Fruit fly (Drosophila melanogaster): ENCODE data around the gene Lsd-2.

Lsd-2 gene

DNA sequence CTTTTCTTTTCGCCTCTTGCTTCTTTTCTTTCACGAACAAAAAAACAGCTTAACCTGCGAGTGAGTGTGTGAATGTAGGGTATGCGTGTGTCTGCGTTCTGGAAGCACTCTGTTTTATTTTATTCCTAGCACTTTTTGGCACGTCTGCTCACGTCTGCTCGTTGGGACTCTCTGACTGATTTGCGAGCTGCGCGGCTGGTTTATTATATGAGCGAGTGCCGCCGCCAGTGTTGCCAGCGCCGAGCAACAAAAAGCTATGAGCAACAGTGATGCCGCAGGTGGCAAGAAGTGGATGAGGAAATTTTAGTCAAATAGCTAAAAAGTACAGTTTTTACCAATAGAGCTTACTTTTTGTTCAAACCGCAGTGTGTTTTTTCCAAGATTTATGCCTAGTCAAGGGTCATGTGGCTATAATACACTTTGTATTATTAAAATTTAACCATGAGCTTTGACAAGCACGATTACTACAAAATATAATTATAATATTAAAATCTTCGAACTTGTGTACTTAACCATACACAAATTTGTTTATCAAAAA, at the start of gene Lsd-2:
Gene Lsd-2, minus strand, starts transcription at position 183 of the 538 bp plus-strand sequence.
- TF ChIP-seq usp (GFP tag; optimal IDR thresholded peaks at IDR 0.05) (no peak), EcR (GFP tag; optimal IDR thresholded peaks at IDR 0.05) (no peak), Dll (optimal IDR thresholded peaks at IDR 0.05) (no peak), CG8478 (optimal IDR thresholded peaks at IDR 0.05) (no peak), pan (optimal IDR thresholded peaks at IDR 0.05) (no peak), psq (optimal IDR thresholded peaks at IDR 0.05) (no peak)

DNA sequence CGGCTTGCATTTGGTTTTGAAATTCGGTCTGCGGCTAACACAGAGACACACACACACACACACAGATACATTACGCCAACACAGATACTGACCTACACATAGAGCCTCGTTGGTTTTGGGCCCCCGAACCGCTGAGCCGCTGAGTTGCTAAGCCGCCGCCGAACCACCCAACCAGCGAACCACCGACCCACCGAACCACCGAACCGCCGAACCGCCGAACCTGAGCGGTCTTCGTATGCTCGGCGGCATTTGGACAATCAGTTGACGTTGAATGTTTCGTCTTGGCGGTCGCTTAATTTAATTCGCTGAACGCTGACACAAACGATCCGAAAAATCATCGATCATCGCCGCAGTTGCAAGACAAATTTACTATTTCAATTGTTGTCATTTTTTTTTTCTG, 49.5 kb upstream of the Lsd-2 start, which contains the start of gene drd:
Gene drd, plus strand, starts transcription at position 258 of the 400 bp plus-strand sequence.
- TF ChIP-seq psq (optimal IDR thresholded peaks at IDR 0.05) = no peak

DNA sequence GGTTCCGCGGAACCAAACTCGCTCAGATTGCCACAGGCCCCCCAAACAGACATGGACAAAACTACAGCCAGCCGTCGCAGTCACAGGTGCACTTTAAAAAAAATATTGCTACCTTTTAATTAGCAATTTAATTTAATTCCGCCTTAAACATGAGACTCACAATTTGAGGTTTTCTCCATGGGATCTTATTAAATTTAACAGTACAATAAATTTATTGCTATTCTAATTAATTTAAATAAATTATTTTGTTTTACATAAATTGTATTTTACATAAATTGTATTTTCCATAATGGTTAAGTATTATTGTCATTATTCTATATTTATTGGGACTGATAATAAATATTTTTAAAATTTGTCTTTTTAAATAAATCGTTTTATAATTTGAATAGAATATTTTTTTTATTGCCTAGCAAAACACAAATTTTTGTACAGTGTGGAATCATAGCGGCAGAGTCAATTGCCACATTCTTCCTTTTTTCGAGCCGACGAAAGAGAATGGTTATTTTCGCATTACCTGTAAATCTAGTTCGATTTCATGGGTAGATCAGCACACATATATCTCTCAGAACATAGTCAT, 47.5 kb upstream of the Lsd-2 start:
- TF ChIP-seq CG8478 (optimal IDR thresholded peaks at IDR 0.05) (no peak), pan (optimal IDR thresholded peaks at IDR 0.05) (no peak), psq (optimal IDR thresholded peaks at IDR 0.05) (no peak), EcR (GFP tag; optimal IDR thresholded peaks at IDR 0.05) (no peak), Dll (optimal IDR thresholded peaks at IDR 0.05) (no peak), usp (GFP tag; optimal IDR thresholded peaks at IDR 0.05) (no peak)

DNA sequence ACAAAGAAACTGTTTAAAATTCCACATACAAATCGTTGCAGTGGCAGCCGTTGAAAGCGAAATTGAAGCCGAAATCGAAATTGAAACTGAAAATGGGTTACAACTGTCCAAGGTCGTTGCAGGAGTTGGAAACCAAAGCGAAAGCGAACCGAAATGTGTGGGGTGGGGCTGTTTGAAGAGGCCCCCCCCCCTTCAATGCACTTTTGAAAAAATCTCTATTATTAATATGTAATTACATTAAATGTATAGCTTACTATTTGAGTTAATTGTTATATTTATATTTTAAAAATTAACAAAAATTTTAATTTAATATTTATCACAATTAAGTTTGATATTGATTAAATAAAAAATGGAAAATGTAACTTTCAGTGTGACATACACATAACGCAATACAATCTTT, 45.7 kb upstream of the Lsd-2 start:
- no peak for TF ChIP-seq EcR (GFP tag; optimal IDR thresholded peaks at IDR 0.05)
- no peak for TF ChIP-seq Dll (optimal IDR thresholded peaks at IDR 0.05)
- TF ChIP-seq pan (optimal IDR thresholded peaks at IDR 0.05) = no peak
- TF ChIP-seq psq (optimal IDR thresholded peaks at IDR 0.05) = no peak
- no peak for TF ChIP-seq CG8478 (optimal IDR thresholded peaks at IDR 0.05)
- no peak for TF ChIP-seq usp (GFP tag; optimal IDR thresholded peaks at IDR 0.05)

DNA sequence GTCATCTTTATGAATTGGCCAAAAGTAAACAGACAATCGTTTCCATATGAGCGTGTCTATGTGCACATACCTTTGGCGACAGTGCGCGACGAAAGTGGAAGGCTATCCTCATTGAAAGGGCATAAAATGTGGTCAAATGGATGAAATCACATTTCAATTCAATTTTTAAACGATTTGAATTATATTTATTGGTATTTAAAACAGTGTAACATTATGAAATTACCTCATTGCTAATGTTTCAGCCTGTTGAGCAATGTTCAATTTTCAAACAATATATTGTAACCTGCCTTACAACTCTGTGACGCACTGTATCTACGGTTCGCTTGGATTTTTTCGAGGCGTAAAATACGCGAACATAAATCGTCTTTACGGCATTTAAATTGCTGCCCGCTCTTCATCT, 44.1 kb upstream of the Lsd-2 start:
- no peak for TF ChIP-seq psq (optimal IDR thresholded peaks at IDR 0.05)
- no peak for TF ChIP-seq Dll (optimal IDR thresholded peaks at IDR 0.05)

DNA sequence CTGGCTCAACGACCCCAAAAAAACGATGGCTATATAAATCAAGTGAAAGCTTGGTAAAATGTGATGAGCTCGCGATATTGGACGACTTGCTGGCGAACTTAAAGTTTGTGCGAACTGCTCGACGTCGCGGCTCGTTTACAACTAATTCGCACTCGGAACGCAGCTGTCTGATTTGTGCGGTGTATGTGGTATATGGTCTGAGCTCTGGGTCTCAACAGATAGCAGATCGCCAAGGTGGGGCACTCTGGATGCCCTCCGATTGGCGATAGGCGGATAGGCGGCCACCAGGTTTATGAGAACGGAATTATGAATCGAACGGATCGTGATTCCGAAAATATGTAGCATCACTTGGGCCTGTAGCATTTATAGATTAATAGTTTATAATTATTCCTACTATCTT, 40.4 kb upstream of the Lsd-2 start, which contains the start of gene Cyp4s3:
Gene Cyp4s3, minus strand, starts transcription at position 146 of the 400 bp plus-strand sequence.
- TF ChIP-seq EcR (GFP tag; optimal IDR thresholded peaks at IDR 0.05) (no peak), usp (GFP tag; optimal IDR thresholded peaks at IDR 0.05) (no peak), psq (optimal IDR thresholded peaks at IDR 0.05) (no peak), Dll (optimal IDR thresholded peaks at IDR 0.05) (no peak), CG8478 (optimal IDR thresholded peaks at IDR 0.05) (no peak), pan (optimal IDR thresholded peaks at IDR 0.05) (no peak)

DNA sequence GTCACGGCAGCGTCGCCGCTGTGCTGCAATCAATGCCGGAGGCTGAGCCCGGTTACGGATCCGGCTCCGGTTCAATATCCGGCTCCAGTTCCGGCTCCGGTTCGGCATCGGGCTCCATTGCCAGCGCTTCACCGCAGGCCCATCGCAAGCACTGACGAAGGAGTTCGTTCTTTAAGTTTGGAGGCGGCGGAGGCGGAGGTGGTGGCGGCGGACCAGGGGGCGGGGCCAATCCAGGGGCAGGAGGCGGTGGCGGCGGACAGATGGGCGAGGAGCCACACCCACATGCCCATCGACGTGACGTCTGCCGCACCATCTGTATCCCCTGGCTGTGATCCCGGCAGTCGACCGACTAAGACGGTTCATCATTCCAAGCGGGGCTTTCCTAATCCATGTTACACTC, 35.9 kb upstream of the Lsd-2 start:
- TF ChIP-seq CG8478 (optimal IDR thresholded peaks at IDR 0.05) (no peak), EcR (GFP tag; optimal IDR thresholded peaks at IDR 0.05) (no peak), Dll (optimal IDR thresholded peaks at IDR 0.05) (no peak)

- TF ChIP-seq CG8478 (optimal IDR thresholded peaks at IDR 0.05) = no peak
Measured at dm6 chrX:15095942-15096341, 19.9 kb upstream of the Lsd-2 start, which contains the start of gene CG9072. CG9072 (minus strand) TSS chrX:15096042.

- TF ChIP-seq psq (optimal IDR thresholded peaks at IDR 0.05) (no peak), pan (optimal IDR thresholded peaks at IDR 0.05) (no peak), CG8478 (optimal IDR thresholded peaks at IDR 0.05) (no peak), usp (GFP tag; optimal IDR thresholded peaks at IDR 0.05) (no peak), Dll (optimal IDR thresholded peaks at IDR 0.05) (no peak), EcR (GFP tag; optimal IDR thresholded peaks at IDR 0.05) (no peak)
Measured at dm6 chrX:15091159-15091558, 15.1 kb upstream of the Lsd-2 start.

DNA sequence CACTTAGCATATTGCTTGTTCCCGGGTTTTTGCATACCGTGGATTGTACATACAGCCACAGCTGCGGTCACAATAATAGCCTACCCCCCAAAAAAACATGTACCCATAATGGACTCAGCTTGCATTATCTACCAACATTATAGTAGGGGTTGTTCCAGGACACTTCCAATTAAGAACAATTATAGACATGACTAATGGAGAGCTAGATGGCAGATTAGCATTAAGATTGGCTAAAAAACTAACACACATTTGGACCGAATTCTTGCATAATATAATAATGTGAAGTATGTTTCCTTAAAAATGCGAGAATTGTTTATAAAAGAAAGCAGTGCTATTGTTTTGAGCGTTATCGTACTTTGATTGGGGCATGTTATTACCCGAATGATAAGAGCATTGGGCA, 14.4 kb upstream of the Lsd-2 start:
- TF ChIP-seq pan (optimal IDR thresholded peaks at IDR 0.05) = no peak
- no peak for TF ChIP-seq Dll (optimal IDR thresholded peaks at IDR 0.05)
- TF ChIP-seq EcR (GFP tag; optimal IDR thresholded peaks at IDR 0.05) = no peak
- no peak for TF ChIP-seq psq (optimal IDR thresholded peaks at IDR 0.05)
- no peak for TF ChIP-seq CG8478 (optimal IDR thresholded peaks at IDR 0.05)
- no peak for TF ChIP-seq usp (GFP tag; optimal IDR thresholded peaks at IDR 0.05)

dm6 chrX:15089146-15089698, 13.2 kb upstream of the Lsd-2 start, which contains the start of gene Rab3-GEF:
Rab3-GEF (plus strand) TSS chrX:15089682.
- TF ChIP-seq EcR (GFP tag; optimal IDR thresholded peaks at IDR 0.05) = no peak
- TF ChIP-seq psq (optimal IDR thresholded peaks at IDR 0.05) = no peak
- TF ChIP-seq Dll (optimal IDR thresholded peaks at IDR 0.05) = no peak
- no peak for TF ChIP-seq pan (optimal IDR thresholded peaks at IDR 0.05)
- TF ChIP-seq usp (GFP tag; optimal IDR thresholded peaks at IDR 0.05) = no peak
- TF ChIP-seq CG8478 (optimal IDR thresholded peaks at IDR 0.05) = no peak

DNA sequence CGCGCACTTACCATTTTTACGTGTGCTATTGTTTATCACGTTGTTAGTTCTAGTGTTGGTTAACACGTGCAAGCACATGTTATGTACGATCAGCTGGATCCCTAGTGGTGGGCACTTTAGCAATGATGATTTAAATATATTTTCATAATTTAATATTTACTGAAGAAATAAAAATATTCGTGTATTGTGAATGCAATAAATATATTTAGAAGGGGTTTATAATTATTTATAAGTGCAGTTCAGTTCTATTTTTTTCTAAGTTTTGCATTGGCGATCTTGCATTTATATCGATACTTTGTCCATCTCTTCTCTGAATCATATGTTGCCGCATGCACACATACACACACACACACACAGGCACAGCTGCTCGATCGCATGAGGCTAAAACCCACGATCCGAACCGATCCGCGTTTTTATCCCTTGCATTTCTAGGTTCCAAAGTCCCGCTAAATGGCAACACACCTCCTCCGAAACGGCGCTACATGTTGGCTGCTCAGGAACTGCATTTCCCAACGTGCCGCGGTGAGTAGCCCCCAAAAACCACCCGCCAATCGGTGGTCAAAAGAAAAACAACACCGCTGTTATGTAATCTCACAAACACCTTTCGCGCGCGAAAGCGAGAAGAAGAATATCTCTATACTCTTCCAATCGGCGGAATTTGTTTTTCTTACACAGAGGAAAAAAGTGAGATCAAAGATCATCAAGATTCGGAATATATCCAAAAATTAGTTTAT, 9.9 kb upstream of the Lsd-2 start, which contains the start of the genes CG15027 and Dbct:
Gene CG15027, minus strand, starts transcription at position 51 of the 734 bp plus-strand sequence.
Gene Dbct, plus strand, starts transcription at position 349 of the 734 bp plus-strand sequence.
- TF ChIP-seq CG8478 (optimal IDR thresholded peaks at IDR 0.05) = no peak
- no peak for TF ChIP-seq psq (optimal IDR thresholded peaks at IDR 0.05)
- TF ChIP-seq pan (optimal IDR thresholded peaks at IDR 0.05) = no peak
- TF ChIP-seq Dll (optimal IDR thresholded peaks at IDR 0.05) = no peak
- no peak for TF ChIP-seq EcR (GFP tag; optimal IDR thresholded peaks at IDR 0.05)
- no peak for TF ChIP-seq usp (GFP tag; optimal IDR thresholded peaks at IDR 0.05)
